Worm (Caenorhabditis elegans) whole organism, late embryonic: ENCODE results near the gene srx-111.

Experiments
- C38D4.7 ChIP-seq: fragments of 200-800 bp; sonication (Bioruptor generic); optimal IDR thresholded peaks from 2 replicates; lab custom pipeline; 2018; ENCODE audit warnings: mild to moderate bottlenecking, missing genetic modification characterization, moderate library complexity, missing compliant biosample characterization
- F13H6.1 ChIP-seq: sonication (generic microtip); optimal IDR thresholded peaks from 2 replicates; lab custom pipeline; 2016; ENCODE audit warnings: missing genetic modification characterization, missing compliant biosample characterization
- K02D7.2 ChIP-seq: sonication (generic microtip); optimal IDR thresholded peaks from 2 replicates; lab custom pipeline; 2017; ENCODE audit warnings: mild to moderate bottlenecking, missing genetic modification characterization, missing compliant biosample characterization
- K09A11.1 ChIP-seq: sonication (generic microtip); optimal IDR thresholded peaks from 2 replicates; lab custom pipeline; 2017; ENCODE audit warnings: antibody characterized with exemption, mild to moderate bottlenecking, missing genetic modification characterization, missing compliant biosample characterization; ENCODE audit not compliant: insufficient read depth
- Y22D7AL.16 ChIP-seq: sonication (generic microtip); optimal IDR thresholded peaks from 2 replicates; lab custom pipeline; 2016; ENCODE audit warnings: missing genetic modification characterization, missing compliant biosample characterization
- ahr-1 ChIP-seq: sonication (generic microtip); optimal IDR thresholded peaks from 2 replicates; lab custom pipeline; 2016; ENCODE audit warnings: missing genetic modification characterization, missing compliant biosample characterization
- ceh-14 ChIP-seq: sonication (generic microtip); optimal IDR thresholded peaks from 2 replicates; lab custom pipeline; 2016; ENCODE audit warnings: missing genotype, missing genetic modification characterization, missing compliant biosample characterization
- ceh-18 ChIP-seq: sonication (generic microtip); optimal IDR thresholded peaks from 2 replicates; lab custom pipeline; 2016; ENCODE audit warnings: missing genetic modification characterization, missing compliant biosample characterization
- ceh-22 ChIP-seq: sonication (generic microtip); optimal IDR thresholded peaks from 2 replicates; lab custom pipeline; 2017; ENCODE audit warnings: missing biosample characterization, missing genetic modification characterization
- ceh-24 ChIP-seq: sonication (generic microtip); optimal IDR thresholded peaks from 2 replicates; lab custom pipeline; 2016; ENCODE audit warnings: mild to moderate bottlenecking, missing genetic modification characterization, missing compliant biosample characterization
- ceh-30 ChIP-seq: fragments of 150-350 bp; optimal IDR thresholded peaks from 2 replicates; lab custom pipeline; 2014; ENCODE audit warnings: missing biosample characterization, missing genetic modification characterization
- ceh-31 ChIP-seq: sonication (generic microtip); optimal IDR thresholded peaks from 2 replicates; lab custom pipeline; 2016; ENCODE audit warnings: missing genetic modification characterization, missing compliant biosample characterization
- ceh-34 ChIP-seq: sonication (generic microtip); optimal IDR thresholded peaks from 2 replicates; lab custom pipeline; 2016; ENCODE audit warnings: mild to moderate bottlenecking, missing genetic modification characterization, missing compliant biosample characterization
- ceh-45 ChIP-seq: fragments of 200-800 bp; sonication (Bioruptor generic); IDR thresholded peaks from 2 replicates; pipeline ENCODE4 v1.3.6; 2022; ENCODE audit warnings: missing genetic modification reagents, missing genetic modification characterization, missing compliant biosample characterization
- dmd-4 ChIP-seq: sonication (generic microtip); optimal IDR thresholded peaks from 2 replicates; lab custom pipeline; 2016; ENCODE audit warnings: borderline replicate concordance, missing genetic modification characterization, missing compliant biosample characterization
- elt-2 ChIP-seq: sonication (generic microtip); optimal IDR thresholded peaks from 2 replicates; lab custom pipeline; 2016; ENCODE audit warnings: missing genetic modification reagents, missing genetic modification characterization, missing compliant biosample characterization
- eyg-1 ChIP-seq: sonication (generic microtip); optimal IDR thresholded peaks from 2 replicates; lab custom pipeline; 2016; ENCODE audit warnings: missing genotype, missing genetic modification characterization, missing compliant biosample characterization
- fax-1 ChIP-seq: sonication (generic microtip); optimal IDR thresholded peaks from 2 replicates; lab custom pipeline; 2016; ENCODE audit warnings: missing genotype, missing genetic modification characterization, missing compliant biosample characterization
- fkh-6 ChIP-seq: sonication (generic microtip); optimal IDR thresholded peaks from 2 replicates; lab custom pipeline; 2016; ENCODE audit warnings: missing genetic modification characterization, missing compliant biosample characterization
- hlh-8 ChIP-seq: sonication (generic microtip); optimal IDR thresholded peaks from 2 replicates; lab custom pipeline; 2016; ENCODE audit warnings: missing genotype, missing genetic modification characterization, missing compliant biosample characterization
- lin-11 ChIP-seq: fragments of 200-800 bp; sonication (Bioruptor generic); optimal IDR thresholded peaks from 2 replicates; lab custom pipeline; 2018; ENCODE audit warnings: mild to moderate bottlenecking, missing genetic modification characterization, missing compliant biosample characterization
- nfya-1 ChIP-seq: sonication (generic microtip); optimal IDR thresholded peaks from 2 replicates; lab custom pipeline; 2017; ENCODE audit warnings: missing genetic modification characterization, mild to moderate bottlenecking, missing compliant biosample characterization, antibody characterized with exemption, moderate library complexity
- nhr-232 ChIP-seq: sonication (generic microtip); optimal IDR thresholded peaks from 2 replicates; lab custom pipeline; 2016; ENCODE audit warnings: missing genetic modification characterization, missing compliant biosample characterization
- npax-4 ChIP-seq: sonication (generic microtip); optimal IDR thresholded peaks from 2 replicates; lab custom pipeline; 2016; ENCODE audit warnings: missing genetic modification characterization, missing compliant biosample characterization
- odd-2 ChIP-seq: sonication (generic microtip); optimal IDR thresholded peaks from 2 replicates; lab custom pipeline; 2017; ENCODE audit warnings: antibody characterized with exemption, mild to moderate bottlenecking, missing genetic modification characterization, missing compliant biosample characterization
- pax-1 ChIP-seq: fragments of 150-350 bp; optimal IDR thresholded peaks from 2 replicates; lab custom pipeline; 2014; ENCODE audit warnings: missing biosample characterization, missing genetic modification characterization
- pha-4 ChIP-seq: fragments of 150-350 bp; optimal IDR thresholded peaks from 2 replicates; lab custom pipeline; 2018; ENCODE audit warnings: missing biosample characterization, missing genetic modification reagents, missing genetic modification characterization
- pqm-1 ChIP-seq: sonication (generic microtip); optimal IDR thresholded peaks from 2 replicates; lab custom pipeline; 2016; ENCODE audit warnings: missing genetic modification characterization, missing compliant biosample characterization
- pros-1 ChIP-seq: fragments of 150-350 bp; optimal IDR thresholded peaks from 2 replicates; lab custom pipeline; 2014; ENCODE audit warnings: missing biosample characterization, missing genetic modification reagents, missing genetic modification characterization
- rnt-1 ChIP-seq: sonication (generic microtip); optimal IDR thresholded peaks from 2 replicates; lab custom pipeline; 2016; ENCODE audit warnings: missing genetic modification characterization, missing compliant biosample characterization
- sox-4 ChIP-seq: sonication (generic microtip); optimal IDR thresholded peaks from 2 replicates; lab custom pipeline; 2017; ENCODE audit warnings: mild to moderate bottlenecking, missing genetic modification characterization, inconsistent platforms, missing compliant biosample characterization
- tbx-2 ChIP-seq: sonication (generic microtip); optimal IDR thresholded peaks from 2 replicates; lab custom pipeline; 2016; ENCODE audit warnings: missing genetic modification characterization, missing compliant biosample characterization
- ttx-3 ChIP-seq: sonication (generic microtip); optimal IDR thresholded peaks from 2 replicates; lab custom pipeline; 2016; ENCODE audit warnings: missing genetic modification reagents, missing genetic modification characterization, missing compliant biosample characterization
- unc-42 ChIP-seq: sonication (generic microtip); optimal IDR thresholded peaks from 2 replicates; lab custom pipeline; 2016; ENCODE audit warnings: missing genotype, missing genetic modification characterization, missing compliant biosample characterization
- unc-86 ChIP-seq: sonication (generic microtip); optimal IDR thresholded peaks from 2 replicates; lab custom pipeline; 2016; ENCODE audit warnings: missing genetic modification characterization, missing compliant biosample characterization

The srx-111 gene

ce11 chrII:3795323-3795722, 37.7 kb downstream of the srx-111 start, which contains the start of gene Y8A9A.2:
TSS of gene Y8A9A.2 (plus strand) at chrII:3795623.
- no peak for TF ChIP-seq pax-1 (tag; lab: Kevin White, UChicago)
- no peak for TF ChIP-seq fax-1 (tag; lab: Kevin White, UChicago)
- TF ChIP-seq ceh-45 (GFP tag; lab: Robert Waterston, UW): no peak

ce11 chrII:3803219-3803618, 45.6 kb downstream of the srx-111 start, which contains the start of gene ins-32:
TSS of gene ins-32 (minus strand) at chrII:3803319.
- no peak for TF ChIP-seq lin-11 (tag; lab: Kevin White, UChicago)
- TF ChIP-seq ahr-1 (tag; lab: Kevin White, UChicago): no peak
- no peak for TF ChIP-seq npax-4 (tag; lab: Kevin White, UChicago)

- TF ChIP-seq C38D4.7 (GFP tag; lab: Kevin White, UChicago): no peak
- TF ChIP-seq rnt-1 (tag; lab: Kevin White, UChicago): no peak
- TF ChIP-seq ceh-30 (tag; lab: Kevin White, UChicago): no peak
- no peak for TF ChIP-seq pros-1 (tag; lab: Kevin White, UChicago)
- no peak for TF ChIP-seq ceh-14 (tag; lab: Kevin White, UChicago)
- no peak for TF ChIP-seq K09A11.1
- no peak for TF ChIP-seq pqm-1
- TF ChIP-seq K02D7.2 (tag; lab: Kevin White, UChicago): no peak
- TF ChIP-seq ceh-34 (tag; lab: Kevin White, UChicago): no peak
- TF ChIP-seq eyg-1 (tag; lab: Kevin White, UChicago): no peak
- TF ChIP-seq pha-4 (tag; lab: Kevin White, UChicago): no peak
- TF ChIP-seq hlh-8 (tag; lab: Kevin White, UChicago): no peak
- no peak for TF ChIP-seq Y22D7AL.16 (tag; lab: Kevin White, UChicago)
- TF ChIP-seq nhr-232 (tag; lab: Kevin White, UChicago): no peak
- no peak for TF ChIP-seq F13H6.1 (tag; lab: Kevin White, UChicago)
- TF ChIP-seq fax-1 (tag; lab: Kevin White, UChicago): no peak
- no peak for TF ChIP-seq ceh-18 (tag; lab: Kevin White, UChicago)
- TF ChIP-seq tbx-2 (tag; lab: Kevin White, UChicago): no peak
- TF ChIP-seq ceh-24 (tag; lab: Kevin White, UChicago): no peak
Measured at ce11 chrII:3805518-3805917, 47.9 kb downstream of the srx-111 start.

- TF ChIP-seq odd-2 (tag; lab: Kevin White, UChicago) (no peak), nhr-232 (tag; lab: Kevin White, UChicago) (no peak), ceh-22 (tag; lab: Kevin White, UChicago) (no peak), hlh-8 (tag; lab: Kevin White, UChicago) (no peak), elt-2 (tag; lab: Kevin White, UChicago) (no peak), pha-4 (tag; lab: Kevin White, UChicago) (no peak), sox-4 (tag; lab: Kevin White, UChicago) (no peak), C38D4.7 (GFP tag; lab: Kevin White, UChicago) (no peak), ceh-14 (tag; lab: Kevin White, UChicago) (no peak), ceh-18 (tag; lab: Kevin White, UChicago) (no peak)
Measured at ce11 chrII:3806964-3807363, 49.4 kb downstream of the srx-111 start, which contains the start of gene F54D10.4. TSS of gene F54D10.4 (minus strand) at chrII:3807064.

ce11 chrII:3808104-3808503, 50.5 kb downstream of the srx-111 start, which contains the start of gene F54D10.5:
TSS of gene F54D10.5 (minus strand) at chrII:3808177.
- TF ChIP-seq nfya-1 (tag; lab: Kevin White, UChicago) (peak; percentile 70), pax-1 (tag; lab: Kevin White, UChicago) (peak; percentile 30), unc-86 (tag; lab: Kevin White, UChicago) (peak; percentile 45), ttx-3 (tag; lab: Kevin White, UChicago) (peak; percentile 36), elt-2 (tag; lab: Kevin White, UChicago) (peak; percentile 78), sox-4 (tag; lab: Kevin White, UChicago) (peak; percentile 4), ceh-30 (tag; lab: Kevin White, UChicago) (no peak), ceh-31 (tag; lab: Kevin White, UChicago) (peak; percentile 53), ceh-45 (GFP tag; lab: Robert Waterston, UW) (no peak), tbx-2 (tag; lab: Kevin White, UChicago) (peak; percentile 74), dmd-4 (no peak), unc-42 (tag; lab: Kevin White, UChicago) (peak; percentile 6), K09A11.1 (peak; percentile 32), C38D4.7 (GFP tag; lab: Kevin White, UChicago) (no peak), K02D7.2 (tag; lab: Kevin White, UChicago) (peak; percentile 45), ceh-18 (tag; lab: Kevin White, UChicago) (peak; percentile 32), fkh-6 (tag; lab: Kevin White, UChicago) (no peak), odd-2 (tag; lab: Kevin White, UChicago) (no peak)
